Worm (Caenorhabditis elegans): ENCODE measurements around the gene F56D6.18.

ce11 chrIV:3926117-3926516, 14.4 kb upstream of the F56D6.18 start, which contains the start of gene clec-68:
- no peak for TF ChIP-seq mab-5 (tag; optimal IDR thresholded peaks at IDR 0.05)
- TF ChIP-seq snpc-4 (tag; optimal IDR thresholded peaks at IDR 0.05) = no peak

All from whole organism, L2 larva.